Worm (Caenorhabditis elegans): Measurements from ENCODE around the gene srbc-11.

The srbc-11 gene

ce11 chrV:7529840-7530239, 34.8 kb upstream of the srbc-11 start, which contains the start of gene swt-2:
Gene swt-2 (plus strand): TSS chrV:7530140.
- no peak for TF ChIP-seq elt-3 (tag; optimal IDR thresholded peaks at IDR 0.05)
- no peak for TF ChIP-seq nhr-28 (tag; optimal IDR thresholded peaks at IDR 0.05)
- TF ChIP-seq ham-2 (GFP tag; optimal IDR thresholded peaks at IDR 0.05): no peak
- no peak for TF ChIP-seq nhr-237 (tag; optimal IDR thresholded peaks at IDR 0.05)
- TF ChIP-seq nhr-12 (tag; optimal IDR thresholded peaks at IDR 0.05): no peak
- no peak for TF ChIP-seq sptf-1 (tag; optimal IDR thresholded peaks at IDR 0.05)
- no peak for TF ChIP-seq nhr-2 (tag; optimal IDR thresholded peaks at IDR 0.05)
- no peak for TF ChIP-seq blmp-1 (tag; optimal IDR thresholded peaks at IDR 0.05)
- no peak for TF ChIP-seq cnd-1 (tag; optimal IDR thresholded peaks at IDR 0.05)
- no peak for TF ChIP-seq mab-5 (tag; optimal IDR thresholded peaks at IDR 0.05)
- no peak for TF ChIP-seq ztf-11 (tag; optimal IDR thresholded peaks at IDR 0.05)
- no peak for TF ChIP-seq lin-32 (GFP tag; optimal IDR thresholded peaks at IDR 0.05)
- TF ChIP-seq lsy-2 (tag; optimal IDR thresholded peaks at IDR 0.05): no peak
- TF ChIP-seq ces-1 (GFP tag; optimal IDR thresholded peaks at IDR 0.05): no peak
- no peak for TF ChIP-seq unc-62 (GFP tag; optimal IDR thresholded peaks at IDR 0.05)
- TF ChIP-seq flh-1 (GFP tag; optimal IDR thresholded peaks at IDR 0.05): no peak

ce11 chrV:7528816-7529215, 33.7 kb upstream of the srbc-11 start, which contains the start of gene C54F6.5:
Gene C54F6.5 (plus strand): TSS chrV:7529116.
- no peak for TF ChIP-seq ham-2 (GFP tag; optimal IDR thresholded peaks at IDR 0.05)

ce11 chrV:7527153-7527552, 32.1 kb upstream of the srbc-11 start, which contains the start of gene C54F6.17:
Gene C54F6.17 (plus strand): TSS chrV:7527453.
- TF ChIP-seq ham-2 (GFP tag; optimal IDR thresholded peaks at IDR 0.05): no peak
- TF ChIP-seq bed-3 (GFP tag; optimal IDR thresholded peaks at IDR 0.05): no peak
- no peak for TF ChIP-seq lsy-2 (tag; optimal IDR thresholded peaks at IDR 0.05)
- TF ChIP-seq tbx-8 (GFP tag; optimal IDR thresholded peaks at IDR 0.05): no peak
- TF ChIP-seq nhr-12 (tag; optimal IDR thresholded peaks at IDR 0.05): no peak
- TF ChIP-seq unc-62 (GFP tag; optimal IDR thresholded peaks at IDR 0.05): no peak
- TF ChIP-seq flh-1 (GFP tag; optimal IDR thresholded peaks at IDR 0.05): no peak
- TF ChIP-seq sem-2 (GFP tag; optimal IDR thresholded peaks at IDR 0.05): no peak
- TF ChIP-seq nhr-28 (tag; optimal IDR thresholded peaks at IDR 0.05): no peak
- TF ChIP-seq ces-1 (GFP tag; optimal IDR thresholded peaks at IDR 0.05): no peak
- TF ChIP-seq pha-4 (tag; optimal IDR thresholded peaks at IDR 0.05): no peak
- TF ChIP-seq mls-2 (tag; optimal IDR thresholded peaks at IDR 0.05): no peak
- no peak for TF ChIP-seq nhr-2 (tag; optimal IDR thresholded peaks at IDR 0.05)
- TF ChIP-seq elt-1 (tag; optimal IDR thresholded peaks at IDR 0.05; ENCODE audit: borderline replicate concordance, insufficient read depth): no peak
- no peak for TF ChIP-seq cnd-1 (tag; optimal IDR thresholded peaks at IDR 0.05)

ce11 chrV:7525695-7526094, 30.6 kb upstream of the srbc-11 start, which contains the start of gene C54F6.18:
Gene C54F6.18 (plus strand): TSS chrV:7525995.
- no peak for TF ChIP-seq flh-1 (GFP tag; optimal IDR thresholded peaks at IDR 0.05)
- TF ChIP-seq M03D4.4 (tag; optimal IDR thresholded peaks at IDR 0.05): no peak
- no peak for TF ChIP-seq nhr-76 (tag; optimal IDR thresholded peaks at IDR 0.05)
- no peak for TF ChIP-seq ceh-43 (GFP tag; optimal IDR thresholded peaks at IDR 0.05)
- no peak for TF ChIP-seq ham-2 (GFP tag; optimal IDR thresholded peaks at IDR 0.05)
- TF ChIP-seq zip-8 (tag; optimal IDR thresholded peaks at IDR 0.05): no peak
- TF ChIP-seq snpc-4 (tag; optimal IDR thresholded peaks at IDR 0.05): no peak
- no peak for TF ChIP-seq ces-1 (GFP tag; optimal IDR thresholded peaks at IDR 0.05)
- no peak for TF ChIP-seq mep-1 (tag; optimal IDR thresholded peaks at IDR 0.05)
- TF ChIP-seq ztf-11 (tag; optimal IDR thresholded peaks at IDR 0.05): no peak
- no peak for TF ChIP-seq ceh-39 (tag; optimal IDR thresholded peaks at IDR 0.05)
- TF ChIP-seq nhr-12 (tag; optimal IDR thresholded peaks at IDR 0.05): no peak
- no peak for TF ChIP-seq lin-13 (tag; optimal IDR thresholded peaks at IDR 0.05)
- TF ChIP-seq mab-5 (tag; optimal IDR thresholded peaks at IDR 0.05): no peak

ce11 chrV:7524447-7524846, 29.4 kb upstream of the srbc-11 start, which contains the start of gene C54F6.20:
Gene C54F6.20 (plus strand): TSS chrV:7524747.
- TF ChIP-seq tbx-8 (GFP tag; optimal IDR thresholded peaks at IDR 0.05) (no peak), mls-2 (tag; optimal IDR thresholded peaks at IDR 0.05) (no peak), unc-39 (tag; optimal IDR thresholded peaks at IDR 0.05) (no peak), mep-1 (tag; optimal IDR thresholded peaks at IDR 0.05) (no peak)

ce11 chrV:7523392-7523791, 28.3 kb upstream of the srbc-11 start, which contains the start of gene C54F6.6:
Gene C54F6.6 (plus strand): TSS chrV:7523692.
- TF ChIP-seq bed-3 (GFP tag; optimal IDR thresholded peaks at IDR 0.05) (no peak), mep-1 (tag; optimal IDR thresholded peaks at IDR 0.05) (no peak), unc-120 (tag; optimal IDR thresholded peaks at IDR 0.05; ENCODE audit: poor library complexity, severe bottlenecking) (no peak), elt-3 (tag; optimal IDR thresholded peaks at IDR 0.05) (no peak), unc-39 (tag; optimal IDR thresholded peaks at IDR 0.05) (no peak), pha-4 (tag; optimal IDR thresholded peaks at IDR 0.05) (no peak), ces-1 (GFP tag; optimal IDR thresholded peaks at IDR 0.05) (no peak), ztf-11 (tag; optimal IDR thresholded peaks at IDR 0.05) (no peak)
